Fruit fly (Drosophila melanogaster) whole organism, embryonic: ENCODE data around the gene Atg5.

Source experiments
- Asciz ChIP-seq: fragments of 200-800 bp; sonication (Bioruptor generic); optimal IDR thresholded peaks from 2 replicates; lab custom pipeline; 2017; ENCODE audit warnings: missing biosample characterization, mild to moderate bottlenecking, missing genetic modification characterization, missing genetic modification reagents
- Bgb ChIP-seq: fragments of 200-800 bp; sonication (Bioruptor generic); IDR thresholded peaks from 2 replicates; pipeline ENCODE4 v1.3.6; 2022; ENCODE audit warnings: missing biosample characterization, missing genetic modification characterization; ENCODE audit not compliant: partially characterized antibody
- CG11695 ChIP-seq: fragments of 200-800 bp; sonication (Bioruptor generic); IDR thresholded peaks from 3 replicates; pipeline ENCODE4 v1.3.6; 2022; ENCODE audit warnings: missing biosample characterization, missing genetic modification characterization
- CG11696 ChIP-seq: fragments of 200-800 bp; sonication (Bioruptor generic); IDR thresholded peaks from 2 replicates; pipeline ENCODE4 v1.3.6; 2022; ENCODE audit warnings: missing biosample characterization, missing genetic modification characterization
- CG12104 ChIP-seq: fragments of 200-800 bp; sonication (Bioruptor generic); optimal IDR thresholded peaks from 3 replicates; lab custom pipeline; 2016; ENCODE audit warnings: missing biosample characterization, missing genetic modification characterization
- CG12299 ChIP-seq: fragments of 200-800 bp; sonication (Bioruptor generic); optimal IDR thresholded peaks from 2 replicates; lab custom pipeline; 2018; ENCODE audit warnings: missing biosample characterization, mild to moderate bottlenecking, missing genetic modification characterization
- CG14014 ChIP-seq: fragments of 200-800 bp; sonication (Bioruptor generic); IDR thresholded peaks from 2 replicates; pipeline ENCODE4 v1.3.6; 2022; ENCODE audit warnings: missing biosample characterization, missing genetic modification characterization
- CG15696 ChIP-seq: fragments of 200-800 bp; sonication (Bioruptor generic); optimal IDR thresholded peaks from 2 replicates; lab custom pipeline; 2019; ENCODE audit warnings: missing biosample characterization, mild to moderate bottlenecking, missing genetic modification characterization, moderate library complexity
- CG1602 ChIP-seq: fragments of 200-800 bp; sonication (Bioruptor generic); optimal IDR thresholded peaks from 3 replicates; lab custom pipeline; 2016; ENCODE audit warnings: missing biosample characterization, missing genetic modification characterization
- CG1603 ChIP-seq: fragments of 200-800 bp; sonication (Bioruptor generic); optimal IDR thresholded peaks from 2 replicates; lab custom pipeline; 2019; ENCODE audit warnings: missing biosample characterization, mild to moderate bottlenecking, missing genetic modification characterization, moderate library complexity
- CG17328 ChIP-seq: fragments of 200-800 bp; sonication (Bioruptor generic); IDR thresholded peaks from 2 replicates; pipeline ENCODE4 v1.3.6; 2022; ENCODE audit warnings: missing biosample characterization, missing genetic modification characterization
- CG17359 ChIP-seq: fragments of 200-800 bp; sonication (Bioruptor generic); optimal IDR thresholded peaks from 3 replicates; lab custom pipeline; 2018; ENCODE audit warnings: missing biosample characterization, mild to moderate bottlenecking, missing genetic modification characterization, moderate library complexity
- CG17802 ChIP-seq: fragments of 200-800 bp; sonication (Bioruptor generic); optimal IDR thresholded peaks from 2 replicates; lab custom pipeline; 2018; ENCODE audit warnings: missing biosample characterization, mild to moderate bottlenecking, missing genetic modification characterization, moderate library complexity
- CG18599 ChIP-seq: fragments of 200-800 bp; sonication (Bioruptor generic); optimal IDR thresholded peaks from 3 replicates; lab custom pipeline; 2017; ENCODE audit warnings: missing biosample characterization, missing genetic modification characterization, mild to moderate bottlenecking, moderate library complexity, missing genetic modification reagents
- CG2202 ChIP-seq: fragments of 200-800 bp; sonication (Bioruptor generic); optimal IDR thresholded peaks from 2 replicates; lab custom pipeline; 2018; ENCODE audit warnings: missing biosample characterization, mild to moderate bottlenecking, missing genetic modification characterization
- CG2889 ChIP-seq: fragments of 200-800 bp; sonication (Bioruptor generic); IDR thresholded peaks from 3 replicates; pipeline ENCODE4 v1.3.6; 2022; ENCODE audit warnings: missing biosample characterization, missing genetic modification characterization
- CG30020 ChIP-seq: fragments of 200-800 bp; optimal IDR thresholded peaks from 2 replicates; lab custom pipeline; 2019; ENCODE audit warnings: missing biosample characterization, mild to moderate bottlenecking, missing genetic modification characterization, moderate library complexity
- CG32532 ChIP-seq: fragments of 200-800 bp; sonication (Bioruptor generic); IDR thresholded peaks from 2 replicates; pipeline ENCODE4 v1.3.6; 2022; ENCODE audit warnings: missing biosample characterization, missing genetic modification characterization
- CG6654 ChIP-seq: fragments of 200-800 bp; sonication (Bioruptor generic); optimal IDR thresholded peaks from 2 replicates; lab custom pipeline; 2017; ENCODE audit warnings: missing biosample characterization, mild to moderate bottlenecking, missing genetic modification characterization
- CG7357 ChIP-seq: fragments of 200-800 bp; sonication (Bioruptor generic); IDR thresholded peaks from 3 replicates; pipeline ENCODE4 v1.3.6; 2022; ENCODE audit warnings: missing biosample characterization, missing genetic modification characterization
- CHES-1-like ChIP-seq: fragments of 200-800 bp; sonication (Bioruptor generic); optimal IDR thresholded peaks from 2 replicates; lab custom pipeline; 2016; ENCODE audit warnings: missing biosample characterization, missing genetic modification characterization
- GATAe ChIP-seq: fragments of 200-800 bp; sonication (Bioruptor generic); conservative IDR thresholded peaks from 2 replicates; pipeline ENCODE4 v1.3.6; 2022; ENCODE audit warnings: missing biosample characterization, missing genetic modification characterization
- HLHmδ ChIP-seq: fragments of 200-800 bp; sonication (Bioruptor generic); optimal IDR thresholded peaks from 2 replicates; lab custom pipeline; 2018; ENCODE audit warnings: missing biosample characterization, mild to moderate bottlenecking, missing genetic modification characterization, moderate library complexity
- Hand ChIP-seq: fragments of 200-800 bp; sonication (Bioruptor generic); optimal IDR thresholded peaks from 2 replicates; lab custom pipeline; 2017; ENCODE audit warnings: mild to moderate bottlenecking, missing biosample characterization, missing genetic modification reagents, missing genetic modification characterization
- HmgD ChIP-seq: fragments of 200-800 bp; sonication (Bioruptor generic); optimal IDR thresholded peaks from 3 replicates; lab custom pipeline; 2016; ENCODE audit warnings: missing biosample characterization, missing genetic modification characterization
- Hr78 ChIP-seq, 2 experiments: fragments of 200-800 bp in 1 of 2; fragments of >200 bp in 1 of 2; sonication (Bioruptor generic) in 1 of 2; optimal IDR thresholded peaks; 2 replicates each; lab custom pipeline; 2017 to 2019; ENCODE audit warnings: missing biosample characterization in 2 of 2, missing genetic modification characterization in 2 of 2, mild to moderate bottlenecking in 1 of 2, moderate library complexity in 1 of 2
- Lhr ChIP-seq: fragments of 200-800 bp; sonication (Bioruptor generic); optimal IDR thresholded peaks from 3 replicates; lab custom pipeline; 2017; ENCODE audit warnings: mild to moderate bottlenecking, missing biosample characterization, missing genetic modification reagents, missing genetic modification characterization
- NC2β ChIP-seq: fragments of 200-800 bp; sonication (Bioruptor generic); optimal IDR thresholded peaks from 2 replicates; lab custom pipeline; 2016; ENCODE audit warnings: missing biosample characterization, missing genetic modification characterization
- Nf-YB ChIP-seq: fragments of 200-800 bp; sonication (Bioruptor generic); optimal IDR thresholded peaks from 3 replicates; lab custom pipeline; 2019; ENCODE audit warnings: missing biosample characterization, mild to moderate bottlenecking, missing genetic modification characterization, moderate library complexity
- Nf-YC ChIP-seq: fragments of 200-800 bp; optimal IDR thresholded peaks from 3 replicates; lab custom pipeline; 2019; ENCODE audit warnings: missing biosample characterization, mild to moderate bottlenecking, missing genetic modification characterization, moderate library complexity
- TFAM ChIP-seq: fragments of 200-800 bp; sonication (Bioruptor generic); optimal IDR thresholded peaks from 2 replicates; lab custom pipeline; 2017; ENCODE audit warnings: missing biosample characterization, missing genetic modification characterization, inconsistent platforms
- Usf ChIP-seq: fragments of 200-800 bp; sonication (Bioruptor generic); optimal IDR thresholded peaks from 2 replicates; lab custom pipeline; 2017; ENCODE audit warnings: missing genotype, missing biosample characterization, missing genetic modification characterization
- amos ChIP-seq: fragments of 200-800 bp; sonication (Bioruptor generic); IDR thresholded peaks from 2 replicates; pipeline ENCODE4 v1.3.6; 2022; ENCODE audit warnings: missing biosample characterization, missing genetic modification characterization; ENCODE audit not compliant: partially characterized antibody
- ara ChIP-seq: fragments of 200-800 bp; sonication (Bioruptor generic); IDR thresholded peaks from 2 replicates; pipeline ENCODE4 v1.3.6; 2022; ENCODE audit warnings: missing biosample characterization, missing genetic modification characterization
- bigmax ChIP-seq: fragments of 200-800 bp; sonication (Bioruptor generic); optimal IDR thresholded peaks from 2 replicates; lab custom pipeline; 2018; ENCODE audit warnings: missing biosample characterization, mild to moderate bottlenecking, missing genetic modification characterization
- cato ChIP-seq: fragments of 200-800 bp; sonication (Bioruptor generic); optimal IDR thresholded peaks from 2 replicates; lab custom pipeline; 2016; ENCODE audit warnings: missing biosample characterization, missing genetic modification characterization, borderline replicate concordance
- cg ChIP-seq: fragments of 200-800 bp; sonication (Bioruptor generic); optimal IDR thresholded peaks from 3 replicates; lab custom pipeline; 2019; ENCODE audit warnings: missing biosample characterization, mild to moderate bottlenecking, missing genetic modification characterization, moderate library complexity
- croc ChIP-seq: fragments of 200-800 bp; sonication (Bioruptor generic); conservative IDR thresholded peaks from 3 replicates; pipeline ENCODE4 v1.3.6; 2022; ENCODE audit warnings: missing biosample characterization, missing genetic modification characterization
- dpn ChIP-seq, 2 experiments: fragments of 200-800 bp; sonication (Bioruptor generic); optimal IDR thresholded peaks; 3 replicates each; lab custom pipeline; 2016; ENCODE audit warnings: missing biosample characterization in 2 of 2, missing genetic modification characterization in 2 of 2
- h ChIP-seq: fragments of >200 bp; optimal IDR thresholded peaks from 2 replicates; lab custom pipeline; 2017
- ind ChIP-seq: fragments of 200-800 bp; sonication (Bioruptor generic); optimal IDR thresholded peaks from 3 replicates; lab custom pipeline; 2016; ENCODE audit warnings: missing biosample characterization, missing genetic modification characterization
- kah ChIP-seq: fragments of 200-800 bp; sonication (Bioruptor generic); optimal IDR thresholded peaks from 2 replicates; lab custom pipeline; 2018; ENCODE audit warnings: missing biosample characterization, mild to moderate bottlenecking, missing genetic modification characterization
- lmd ChIP-seq: fragments of 200-800 bp; sonication (Bioruptor generic); IDR thresholded peaks from 2 replicates; pipeline ENCODE4 v1.3.6; 2022; ENCODE audit warnings: missing biosample characterization, missing genetic modification characterization
- lola ChIP-seq, 3 experiments: fragments of >200 bp in 2 of 3; fragments of 200-800 bp in 1 of 3; sonication (Bioruptor generic) in 1 of 3; optimal IDR thresholded peaks; 2 replicates each; lab custom pipeline; 2017 to 2019; ENCODE audit warnings: missing biosample characterization in 3 of 3, missing genetic modification characterization in 3 of 3, mild to moderate bottlenecking in 1 of 3, moderate library complexity in 1 of 3
- luna ChIP-seq: fragments of 200-800 bp; sonication (Bioruptor generic); optimal IDR thresholded peaks from 2 replicates; lab custom pipeline; 2016; ENCODE audit warnings: missing biosample characterization, missing genetic modification characterization
- row ChIP-seq: fragments of 200-800 bp; sonication (Bioruptor generic); IDR thresholded peaks from 3 replicates; pipeline ENCODE4 v1.3.6; 2022; ENCODE audit warnings: missing biosample characterization, missing genetic modification characterization
- sim ChIP-seq: fragments of 200-800 bp; sonication (Bioruptor generic); IDR thresholded peaks from 2 replicates; pipeline ENCODE4 v1.3.6; 2022; ENCODE audit warnings: missing biosample characterization, missing genetic modification characterization
- sna ChIP-seq: fragments of 200-800 bp; sonication (Bioruptor generic); IDR thresholded peaks from 2 replicates; pipeline ENCODE4 v1.3.6; 2022; ENCODE audit warnings: missing biosample characterization, missing genetic modification characterization; ENCODE audit not compliant: partially characterized antibody
- tin ChIP-seq: fragments of 200-800 bp; sonication (Bioruptor generic); optimal IDR thresholded peaks from 3 replicates; lab custom pipeline; 2016; ENCODE audit warnings: missing biosample characterization, missing genetic modification characterization
- tup ChIP-seq: fragments of 200-800 bp; sonication (Bioruptor generic); optimal IDR thresholded peaks from 2 replicates; lab custom pipeline; 2016; ENCODE audit warnings: missing biosample characterization, mild to moderate bottlenecking, missing genetic modification characterization, moderate library complexity
- usp ChIP-seq: fragments of >200 bp; optimal IDR thresholded peaks from 2 replicates; lab custom pipeline; 2017; ENCODE audit warnings: missing biosample characterization, missing genetic modification characterization

Gene Atg5

DNA sequence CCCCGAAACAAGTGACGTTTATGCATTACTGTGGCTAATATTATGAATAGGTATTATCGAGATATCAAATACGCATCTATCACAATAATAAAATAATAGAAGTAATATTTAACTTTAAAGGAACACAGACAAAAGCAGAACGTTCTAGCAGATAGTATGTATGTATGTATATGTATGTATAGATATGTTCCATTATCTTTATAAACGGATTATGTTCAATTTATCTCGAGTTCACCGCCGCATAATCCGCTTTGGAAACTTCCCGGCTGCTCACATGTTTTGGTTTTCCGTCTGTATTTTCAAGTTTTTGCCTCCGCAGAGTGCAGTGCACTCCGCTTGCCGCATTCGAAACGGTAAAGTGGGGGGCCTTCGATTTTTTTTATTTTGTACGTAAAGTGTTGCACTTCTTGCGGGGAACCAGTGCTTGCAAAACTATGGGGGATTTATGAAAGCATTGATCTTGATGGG, 12.0 kb upstream of the Atg5 start (continued):
- TF ChIP-seq lmd (GFP tag; lab: Robert Waterston, UW) (no peak), cg (GFP tag; lab: Kevin White, UChicago) (no peak), sim (no peak), tup (GFP tag; lab: Kevin White, UChicago) (no peak), Asciz (GFP tag; lab: Kevin White, UChicago) (no peak), HLHmδ (no peak), Nf-YC (no peak), GATAe (GFP tag; lab: Robert Waterston, UW) (no peak), kah (GFP tag; lab: Kevin White, UChicago) (peak; percentile 36), bigmax (GFP tag; lab: Kevin White, UChicago) (no peak), CG14014 (GFP tag; lab: Robert Waterston, UW) (no peak), CG1602 (GFP tag; lab: Kevin White, UChicago) (no peak), CG17359 (tag; lab: Kevin White, UChicago) (peak; percentile 38), CG30020 (tag; lab: Kevin White, UChicago) (no peak), Usf (no peak), CG7357 (GFP tag; lab: Robert Waterston, UW) (no peak), CG17802 (tag; lab: Kevin White, UChicago) (no peak), CHES-1-like (no peak), row (GFP tag; lab: Robert Waterston, UW) (peak; percentile 70), TFAM (no peak), Lhr (GFP tag; lab: Kevin White, UChicago) (no peak), Bgb (GFP tag; lab: Robert Waterston, UW) (no peak), cato (no peak), CG6654 (GFP tag; lab: Kevin White, UChicago) (peak; percentile 93), CG12104 (GFP tag; lab: Kevin White, UChicago) (no peak), NC2β (no peak), CG18599 (peak; percentile 4), h (lab: Kevin White, UChicago) (no peak), CG2202 (tag; lab: Kevin White, UChicago) (peak; percentile 54), CG11695 (GFP tag; lab: Robert Waterston, UW) (no peak), lola (GFP tag; optimal IDR thresholded peaks at IDR 0.05; lab: Kevin White, UChicago) (peak in 1 of 3 experiments; percentile 58), Nf-YB (no peak), amos (GFP tag; lab: Robert Waterston, UW) (no peak), croc (peak; percentile 49; the same call in 1 of the 3 replicates), ara (GFP tag; lab: Robert Waterston, UW) (peak; percentile 48; the same call in 1 of the 2 replicates), CG15696 (tag; lab: Kevin White, UChicago) (peak; percentile 10), usp (no peak), Hr78 (GFP tag; optimal IDR thresholded peaks at IDR 0.05; lab: Kevin White, UChicago) (no peak), HmgD (GFP tag; lab: Kevin White, UChicago) (no peak), CG11696 (no peak), CG12299 (tag; lab: Kevin White, UChicago) (peak; percentile 44), tin (GFP tag; lab: Kevin White, UChicago) (no peak), CG17328 (GFP tag; lab: Robert Waterston, UW) (peak; percentile 59), sna (no peak), CG32532 (GFP tag; lab: Robert Waterston, UW) (no peak), CG2889 (GFP tag; lab: Robert Waterston, UW) (no peak), CG1603 (tag; lab: Kevin White, UChicago) (peak; percentile 66), Hand (no peak), dpn (GFP tag; optimal IDR thresholded peaks at IDR 0.05; lab: Kevin White, UChicago) (no peak), ind (GFP tag; lab: Kevin White, UChicago) (no peak), luna (GFP tag; lab: Kevin White, UChicago) (no peak)
